Fruit fly (Drosophila melanogaster): Measurements from ENCODE around the gene Esp.
A peak's percentile ranks its signal among the peaks of the same experiment; 100 is the strongest.

Gene Esp

DNA sequence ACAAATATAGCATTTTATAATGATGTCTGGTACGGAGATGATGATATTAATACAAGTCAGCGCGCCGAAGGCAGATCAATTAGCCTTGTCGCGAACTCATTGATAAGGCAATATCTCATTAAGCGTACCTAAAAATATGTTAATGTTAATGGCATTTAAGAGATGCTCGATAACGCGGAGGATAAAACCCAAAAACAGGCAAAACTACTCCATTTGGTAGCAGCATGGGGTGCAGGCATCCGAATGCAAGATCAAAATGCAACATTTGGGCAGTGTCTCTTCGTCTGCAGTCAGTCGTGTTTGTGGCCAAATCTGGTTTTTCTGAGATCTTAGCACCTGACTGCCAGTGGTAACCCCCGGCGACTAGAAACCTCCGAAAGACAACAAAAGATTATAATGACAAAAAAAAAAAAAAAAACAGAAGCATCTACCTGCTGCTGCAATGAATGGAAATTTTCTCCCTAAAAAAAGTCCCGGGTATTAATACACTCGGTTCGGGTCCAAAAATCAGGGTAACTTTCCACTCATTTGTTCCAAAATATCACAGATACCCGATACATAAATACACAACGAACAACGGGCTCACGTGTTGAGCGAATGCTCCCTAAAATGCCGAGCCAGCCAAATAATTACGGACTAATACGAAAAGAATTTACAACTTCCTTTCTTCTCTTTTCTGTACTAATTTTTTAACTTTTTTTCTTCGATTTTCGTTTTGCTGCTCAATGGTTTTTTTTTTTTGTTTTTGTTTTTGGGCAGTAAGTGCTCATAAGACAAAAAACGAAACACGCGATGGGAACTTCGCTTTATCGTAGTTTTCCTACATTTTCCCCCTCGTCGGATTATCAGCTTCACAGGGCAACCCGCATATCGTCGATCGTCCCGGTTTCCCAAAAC lies 4.5 kb downstream of the Esp start (continued):
- TF ChIP-seq CG3281 (GFP tag; optimal IDR thresholded peaks at IDR 0.05) (no peak), kah (GFP tag; optimal IDR thresholded peaks at IDR 0.05) (no peak), caup (GFP tag; optimal IDR thresholded peaks at IDR 0.05; ENCODE audit: severe bottlenecking) (no peak), crp (GFP tag; optimal IDR thresholded peaks at IDR 0.05) (no peak), CG6254 (GFP tag; optimal IDR thresholded peaks at IDR 0.05) (no peak), CG43689 (GFP tag; IDR thresholded peaks at IDR 0.05) (no peak), PHDP (tag; optimal IDR thresholded peaks at IDR 0.05) (no peak), Med (GFP tag) (no peak), chinmo (GFP tag; IDR thresholded peaks at IDR 0.05; ENCODE audit: partially characterized antibody) (no peak), CG4404 (GFP tag; IDR thresholded peaks at IDR 0.05) (no peak), CG10431 (GFP tag; optimal IDR thresholded peaks at IDR 0.05) (no peak), CG9609 (GFP tag; optimal IDR thresholded peaks at IDR 0.05) (no peak), CG34224 (GFP tag; IDR thresholded peaks at IDR 0.05; ENCODE audit: partially characterized antibody) (no peak), Sry-δ (GFP tag; optimal IDR thresholded peaks at IDR 0.05) (no peak), Spps (tag; optimal IDR thresholded peaks at IDR 0.05) (no peak), CG14050 (GFP tag; IDR thresholded peaks at IDR 0.05) (no peak), CTCF (GFP tag; optimal IDR thresholded peaks at IDR 0.05) (no peak), Sox100B (GFP tag; optimal IDR thresholded peaks at IDR 0.05) (no peak), pfk (GFP tag; optimal IDR thresholded peaks at IDR 0.05) (no peak), row (GFP tag; IDR thresholded peaks at IDR 0.05) (no peak), CG12659 (GFP tag; optimal IDR thresholded peaks at IDR 0.05) (no peak), ftz-f1 (GFP tag; optimal IDR thresholded peaks at IDR 0.05) (no peak), CG3847 (GFP tag; IDR thresholded peaks at IDR 0.05) (no peak), kni (GFP tag; optimal IDR thresholded peaks at IDR 0.05) (no peak), CG13287 (GFP tag; IDR thresholded peaks at IDR 0.05; ENCODE audit: partially characterized antibody) (no peak), gcm (GFP tag; optimal IDR thresholded peaks at IDR 0.05) (peak; percentile 76), grn (GFP tag; optimal IDR thresholded peaks at IDR 0.05) (peak; percentile 61), CG1792 (GFP tag; optimal IDR thresholded peaks at IDR 0.05) (no peak), CG18476 (GFP tag; optimal IDR thresholded peaks at IDR 0.05) (no peak), CG11723 (GFP tag; optimal IDR thresholded peaks at IDR 0.05) (no peak), CG17612 (GFP tag; IDR thresholded peaks at IDR 0.05) (no peak), nmo (GFP tag; optimal IDR thresholded peaks at IDR 0.05) (no peak), nom (GFP tag; optimal IDR thresholded peaks at IDR 0.05) (no peak), z (GFP tag; IDR thresholded peaks at IDR 0.05) (peak; percentile 64; the same call in 1 of the 3 replicates), D19A (tag; optimal IDR thresholded peaks at IDR 0.05) (no peak), HLHmδ (GFP tag; optimal IDR thresholded peaks at IDR 0.05) (no peak), grau (tag; optimal IDR thresholded peaks at IDR 0.05) (no peak), Lim3 (GFP tag; IDR thresholded peaks at IDR 0.05) (no peak), usp (GFP tag; optimal IDR thresholded peaks at IDR 0.05) (no peak), CG7928 (GFP tag; optimal IDR thresholded peaks at IDR 0.05) (no peak)

DNA sequence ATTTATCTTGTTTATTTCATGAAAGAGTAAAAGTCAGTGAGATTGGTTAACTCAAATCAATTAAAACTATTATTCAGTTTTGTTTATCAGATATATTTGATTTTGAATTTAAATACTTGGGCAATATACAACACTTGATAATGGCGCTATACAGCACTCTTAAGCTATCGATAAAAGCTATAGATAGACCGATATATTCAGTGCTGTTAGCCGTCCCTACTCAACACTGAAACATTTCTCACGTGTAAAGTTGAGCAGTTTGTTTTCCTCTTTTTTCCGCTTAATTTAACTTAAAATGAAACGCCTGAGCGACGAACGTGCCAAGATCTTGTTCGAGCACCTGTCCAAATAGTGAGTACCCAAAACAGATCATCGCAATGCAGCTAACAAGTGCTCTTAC lies 8.7 kb downstream of the Esp start, which contains the start of gene CG7006:
CG7006 (plus strand) TSS at position 208 of the 400 bp plus-strand sequence.
- peak; percentile 69 for TF ChIP-seq ems (GFP tag; optimal IDR thresholded peaks at IDR 0.05)
- peak; percentile 45 for TF ChIP-seq YL-1 (GFP tag; optimal IDR thresholded peaks at IDR 0.05)
- peak; percentile 94 for TF ChIP-seq NFAT (GFP tag; IDR thresholded peaks at IDR 0.05)
- TF ChIP-seq emc (GFP tag; optimal IDR thresholded peaks at IDR 0.05): peak; percentile 23
- peak; percentile 58 for TF ChIP-seq pnt (GFP tag; optimal IDR thresholded peaks at IDR 0.05)
- no peak for TF ChIP-seq TFAM (GFP tag; optimal IDR thresholded peaks at IDR 0.05)
- TF ChIP-seq Doc3 (GFP tag; IDR thresholded peaks at IDR 0.05; ENCODE audit: partially characterized antibody): peak; percentile 47; the same call in 1 of the 3 replicates
- TF ChIP-seq so (GFP tag; IDR thresholded peaks at IDR 0.05): no peak
- TF ChIP-seq sr (GFP tag; IDR thresholded peaks at IDR 0.05): no peak
- no peak for TF ChIP-seq en (GFP tag; optimal IDR thresholded peaks at IDR 0.05)
- peak; percentile 84 for TF ChIP-seq maf-S (GFP tag; optimal IDR thresholded peaks at IDR 0.05)
- peak; percentile 56 for TF ChIP-seq CG3995 (GFP tag; optimal IDR thresholded peaks at IDR 0.05)
- no peak for TF ChIP-seq sim (GFP tag; IDR thresholded peaks at IDR 0.05)
